Worm (Caenorhabditis elegans): ENCODE measurements around the gene Y55D5A.4.
A peak's percentile ranks its signal among the peaks of the same experiment; 100 is the strongest.

DNA sequence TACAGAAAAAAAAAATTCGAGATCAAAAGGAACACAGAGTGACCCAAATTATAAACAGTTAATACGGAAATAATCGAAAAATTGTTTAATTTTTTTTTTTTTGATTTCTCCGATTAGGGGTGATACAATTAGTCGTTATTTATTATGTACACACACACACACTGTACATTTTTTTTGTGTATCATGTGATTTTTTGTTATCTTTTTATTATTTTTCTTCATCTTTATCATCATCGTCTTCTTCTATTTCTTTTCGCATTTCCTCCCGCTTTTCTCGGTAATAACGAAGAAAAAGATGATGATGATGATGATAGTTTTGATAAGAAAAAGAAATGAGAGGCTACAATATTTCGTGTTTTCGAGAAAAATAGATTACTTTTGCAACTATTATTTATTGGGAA lies 40.0 kb upstream of the Y55D5A.4 start:
- TF ChIP-seq nhr-90 (tag; optimal IDR thresholded peaks at IDR 0.05; ENCODE audit: poor library complexity) (peak; percentile 16), blmp-1 (tag; optimal IDR thresholded peaks at IDR 0.05) (peak; percentile 36), ama-1 (optimal IDR thresholded peaks at IDR 0.05) (no peak), aly-2 (tag; optimal IDR thresholded peaks at IDR 0.05) (no peak)

All from whole organism, L1 larva.